Fruit fly (Drosophila melanogaster) whole organism, prepupa: ENCODE results near the gene Prosalpha6.

Experiments
- Blimp-1 ChIP-seq: fragments of 200-800 bp; sonication (Bioruptor generic); optimal IDR thresholded peaks from 3 replicates; lab custom pipeline; 2017; ENCODE audit warnings: missing biosample characterization, missing genetic modification characterization, mild to moderate bottlenecking, moderate library complexity, missing genetic modification reagents
- CG10631 ChIP-seq: fragments of 200-800 bp; sonication (Bioruptor generic); optimal IDR thresholded peaks from 2 replicates; lab custom pipeline; 2016; ENCODE audit warnings: missing biosample characterization, missing genetic modification characterization
- CG10669 ChIP-seq: fragments of 200-800 bp; sonication (Bioruptor generic); optimal IDR thresholded peaks from 3 replicates; lab custom pipeline; 2018; ENCODE audit warnings: missing biosample characterization, mild to moderate bottlenecking, missing genetic modification characterization, moderate library complexity
- CG11762 ChIP-seq: fragments of 200-800 bp; sonication (Bioruptor generic); optimal IDR thresholded peaks from 3 replicates; lab custom pipeline; 2016; ENCODE audit warnings: missing biosample characterization, missing genetic modification characterization; ENCODE audit not compliant: insufficient read depth
- CG15336 ChIP-seq: fragments of 200-800 bp; sonication (Bioruptor generic); IDR thresholded peaks from 2 replicates; pipeline ENCODE4 v1.3.6; 2022; ENCODE audit warnings: missing biosample characterization, missing genetic modification characterization
- CG1621 ChIP-seq: fragments of 200-800 bp; sonication (Bioruptor generic); optimal IDR thresholded peaks from 3 replicates; lab custom pipeline; 2018; ENCODE audit warnings: missing biosample characterization, mild to moderate bottlenecking, missing genetic modification characterization
- CG16779 ChIP-seq: fragments of 200-800 bp; sonication (Bioruptor generic); optimal IDR thresholded peaks from 3 replicates; lab custom pipeline; 2017; ENCODE audit warnings: missing biosample characterization, mild to moderate bottlenecking, missing genetic modification characterization
- CG3032 ChIP-seq: fragments of 200-800 bp; optimal IDR thresholded peaks from 2 replicates; lab custom pipeline; 2019; ENCODE audit warnings: missing biosample characterization, mild to moderate bottlenecking, missing genetic modification characterization, moderate library complexity
- CG31627 ChIP-seq: fragments of 200-800 bp; sonication (Bioruptor generic); optimal IDR thresholded peaks from 3 replicates; lab custom pipeline; 2016; ENCODE audit warnings: missing biosample characterization, missing genetic modification characterization
- CG34406 ChIP-seq: fragments of 200-800 bp; sonication (Bioruptor generic); optimal IDR thresholded peaks from 3 replicates; lab custom pipeline; 2016; ENCODE audit warnings: missing biosample characterization, missing genetic modification characterization
- CG4318 ChIP-seq: fragments of 200-800 bp; sonication (Bioruptor generic); optimal IDR thresholded peaks from 3 replicates; lab custom pipeline; 2017; ENCODE audit warnings: missing biosample characterization, mild to moderate bottlenecking, missing genetic modification characterization
- CG6163 ChIP-seq: fragments of 200-800 bp; sonication (Bioruptor generic); IDR thresholded peaks from 3 replicates; pipeline ENCODE4 v1.3.6; 2022; ENCODE audit warnings: missing biosample characterization, missing genetic modification characterization
- CG6792 ChIP-seq: fragments of 200-800 bp; sonication (Bioruptor generic); optimal IDR thresholded peaks from 3 replicates; lab custom pipeline; 2016; ENCODE audit warnings: missing biosample characterization, missing genetic modification characterization
- CG6854 ChIP-seq: fragments of 200-800 bp; sonication (Bioruptor generic); optimal IDR thresholded peaks from 2 replicates; lab custom pipeline; 2017; ENCODE audit warnings: missing biosample characterization, mild to moderate bottlenecking, missing genetic modification characterization
- CG8119 ChIP-seq: fragments of 200-800 bp; sonication (Bioruptor generic); IDR thresholded peaks from 3 replicates; pipeline ENCODE4 v1.3.6; 2022; ENCODE audit warnings: missing biosample characterization, missing genetic modification characterization
- CG8319 ChIP-seq: fragments of 200-800 bp; sonication (Bioruptor generic); optimal IDR thresholded peaks from 3 replicates; lab custom pipeline; 2016; ENCODE audit warnings: missing biosample characterization, missing genetic modification characterization
- CG8632 ChIP-seq: fragments of 200-800 bp; sonication (Bioruptor generic); optimal IDR thresholded peaks from 3 replicates; lab custom pipeline; 2016; ENCODE audit warnings: missing biosample characterization, missing genetic modification characterization
- CG9139 ChIP-seq: fragments of 200-800 bp; sonication (Bioruptor generic); optimal IDR thresholded peaks from 3 replicates; lab custom pipeline; 2017; ENCODE audit warnings: missing biosample characterization, mild to moderate bottlenecking, missing genetic modification characterization
- Eip75B ChIP-seq: fragments of 200-800 bp; sonication (Bioruptor generic); optimal IDR thresholded peaks from 3 replicates; lab custom pipeline; 2016; ENCODE audit warnings: missing biosample characterization, missing genetic modification characterization
- Eip93F ChIP-seq: fragments of 200-800 bp; sonication (Bioruptor generic); optimal IDR thresholded peaks from 2 replicates; lab custom pipeline; 2016; ENCODE audit warnings: missing biosample characterization, mild to moderate bottlenecking, missing genetic modification characterization
- Ets21C ChIP-seq: fragments of 200-800 bp; sonication (Bioruptor generic); optimal IDR thresholded peaks from 3 replicates; lab custom pipeline; 2016; ENCODE audit warnings: missing biosample characterization, missing genetic modification characterization
- Ets96B ChIP-seq: fragments of 200-800 bp; optimal IDR thresholded peaks from 2 replicates; lab custom pipeline; 2019; ENCODE audit warnings: missing biosample characterization, mild to moderate bottlenecking, missing genetic modification characterization, moderate library complexity
- Gug ChIP-seq: fragments of 200-800 bp; sonication (Bioruptor generic); IDR thresholded peaks from 2 replicates; pipeline ENCODE4 v1.3.6; 2022; ENCODE audit warnings: missing biosample characterization, missing genetic modification characterization
- Hr39 ChIP-seq: fragments of 200-800 bp; sonication (Bioruptor generic); optimal IDR thresholded peaks from 2 replicates; lab custom pipeline; 2016; ENCODE audit warnings: missing biosample characterization, missing genetic modification characterization
- Met ChIP-seq: fragments of 200-800 bp; sonication (Bioruptor generic); optimal IDR thresholded peaks from 3 replicates; lab custom pipeline; 2016; ENCODE audit warnings: missing biosample characterization, missing genetic modification characterization
- OdsH ChIP-seq: fragments of 200-800 bp; sonication (Bioruptor generic); optimal IDR thresholded peaks from 3 replicates; lab custom pipeline; 2016; ENCODE audit warnings: missing biosample characterization, missing genetic modification characterization
- Smox ChIP-seq: fragments of 200-800 bp; sonication (Bioruptor generic); optimal IDR thresholded peaks from 3 replicates; lab custom pipeline; 2016; ENCODE audit warnings: missing biosample characterization, missing genetic modification characterization
- Sox102F ChIP-seq: fragments of 200-800 bp; sonication (Bioruptor generic); optimal IDR thresholded peaks from 2 replicates; lab custom pipeline; 2016; ENCODE audit warnings: missing biosample characterization, mild to moderate bottlenecking, missing genetic modification characterization
- Sox15 ChIP-seq: fragments of 200-800 bp; sonication (Bioruptor generic); optimal IDR thresholded peaks from 3 replicates; lab custom pipeline; 2016; ENCODE audit warnings: missing biosample characterization, missing genetic modification characterization
- achi ChIP-seq: fragments of 200-800 bp; sonication (Bioruptor generic); optimal IDR thresholded peaks from 3 replicates; lab custom pipeline; 2016; ENCODE audit warnings: missing biosample characterization, missing genetic modification characterization
- acj6 ChIP-seq: fragments of 200-800 bp; sonication (Bioruptor generic); optimal IDR thresholded peaks from 3 replicates; lab custom pipeline; 2016; ENCODE audit warnings: missing biosample characterization, missing genetic modification characterization
- cyc ChIP-seq: fragments of 200-800 bp; sonication (Bioruptor generic); optimal IDR thresholded peaks from 3 replicates; lab custom pipeline; 2016; ENCODE audit warnings: missing biosample characterization, missing genetic modification characterization
- eg ChIP-seq: fragments of 200-800 bp; sonication (Bioruptor generic); IDR thresholded peaks from 3 replicates; pipeline ENCODE4 v1.3.6; 2022; ENCODE audit warnings: missing biosample characterization, missing genetic modification characterization
- esn ChIP-seq: fragments of 200-800 bp; sonication (Bioruptor generic); optimal IDR thresholded peaks from 2 replicates; lab custom pipeline; 2016; ENCODE audit warnings: missing biosample characterization, mild to moderate bottlenecking, missing genetic modification characterization, moderate library complexity
- fkh ChIP-seq: fragments of 200-800 bp; sonication (Bioruptor generic); optimal IDR thresholded peaks from 3 replicates; lab custom pipeline; 2017; ENCODE audit warnings: missing biosample characterization, mild to moderate bottlenecking, missing genetic modification characterization, moderate library complexity
- pdm3 ChIP-seq: fragments of 200-800 bp; sonication (Bioruptor generic); optimal IDR thresholded peaks from 3 replicates; lab custom pipeline; 2016; ENCODE audit warnings: missing biosample characterization, missing genetic modification characterization
- salr ChIP-seq, 2 experiments: fragments of 200-800 bp; sonication (Bioruptor generic); optimal IDR thresholded peaks; 3 replicates each; lab custom pipeline; 2016 to 2018; ENCODE audit warnings: missing biosample characterization in 2 of 2, missing genetic modification characterization in 2 of 2, mild to moderate bottlenecking in 1 of 2
- ss ChIP-seq, 2 experiments: fragments of 200-800 bp; sonication (Bioruptor generic); optimal IDR thresholded peaks; 2 replicates in 1 of 2; 3 replicates in 1 of 2; lab custom pipeline; 2017 to 2018; ENCODE audit warnings: mild to moderate bottlenecking in 2 of 2, missing biosample characterization in 2 of 2, missing genetic modification characterization in 2 of 2, moderate library complexity in 1 of 2

Gene Prosalpha6

dm6 chr2L:10231092-10231494 is 9.9 kb downstream of the Prosalpha6 start (continued):
- TF ChIP-seq eg (no peak), ss (GFP tag; optimal IDR thresholded peaks at IDR 0.05; lab: Kevin White, UChicago) (peak in 1 of 2 experiments; percentile 27), Ets96B (tag; lab: Kevin White, UChicago) (peak; percentile 11), CG1621 (tag; lab: Kevin White, UChicago) (no peak), CG4318 (no peak), Gug (no peak), CG10669 (peak; percentile 51), CG15336 (GFP tag; lab: Robert Waterston, UW) (peak; percentile 49; the same call in 1 of the 2 replicates), CG8632 (GFP tag; lab: Kevin White, UChicago) (peak; percentile 29), achi (GFP tag; lab: Kevin White, UChicago) (peak; percentile 42), CG6163 (GFP tag; lab: Robert Waterston, UW) (no peak), fkh (GFP tag; lab: Kevin White, UChicago) (peak; percentile 5), CG9139 (no peak), Hr39 (GFP tag; lab: Kevin White, UChicago) (no peak), esn (GFP tag; lab: Kevin White, UChicago) (peak; percentile 55), Sox102F (GFP tag; lab: Kevin White, UChicago) (peak; percentile 45), pdm3 (GFP tag; lab: Kevin White, UChicago) (no peak), CG34406 (peak; percentile 36), CG16779 (tag; lab: Kevin White, UChicago) (no peak), Eip75B (GFP tag; lab: Kevin White, UChicago) (peak; percentile 58), cyc (GFP tag; lab: Kevin White, UChicago) (peak; percentile 0), Sox15 (GFP tag; lab: Kevin White, UChicago) (peak; percentile 2), Met (GFP tag; lab: Kevin White, UChicago) (peak; percentile 54), CG6854 (GFP tag; lab: Kevin White, UChicago) (no peak), OdsH (peak; percentile 57), Eip93F (GFP tag; lab: Kevin White, UChicago) (no peak), CG3032 (tag; lab: Kevin White, UChicago) (peak; percentile 38), CG31627 (GFP tag; lab: Kevin White, UChicago) (peak; percentile 32), acj6 (peak; percentile 43), CG11762 (GFP tag; lab: Kevin White, UChicago) (no peak), salr (GFP tag; optimal IDR thresholded peaks at IDR 0.05; lab: Kevin White, UChicago) (no peak), Ets21C (GFP tag; lab: Kevin White, UChicago) (no peak), Smox (GFP tag; lab: Kevin White, UChicago) (no peak), Blimp-1 (GFP tag; lab: Kevin White, UChicago) (no peak), CG8319 (peak; percentile 4), CG8119 (GFP tag; lab: Robert Waterston, UW) (peak; percentile 51; the same call in 2 of the 3 replicates), CG10631 (peak; percentile 52), CG6792 (GFP tag; lab: Kevin White, UChicago) (peak; percentile 32)

dm6 chr2L:10231510-10231909 is 10.4 kb downstream of the Prosalpha6 start, which contains the start of gene ova:
ova (minus strand) TSS chr2L:10231692.
- TF ChIP-seq eg = no peak
- no peak for TF ChIP-seq Sox102F (GFP tag; lab: Kevin White, UChicago)
- TF ChIP-seq CG8632 (GFP tag; lab: Kevin White, UChicago) = no peak
- TF ChIP-seq CG1621 (tag; lab: Kevin White, UChicago) = no peak
- TF ChIP-seq CG10669 = no peak
